Fruit fly (Drosophila melanogaster) whole organism, adult: ENCODE data around the gene EndoU.

Experiments used
- CG11617 ChIP-seq: fragments of 200-800 bp; sonication (Bioruptor generic); optimal IDR thresholded peaks from 2 replicates; lab custom pipeline; 2017; ENCODE audit warnings: mild to moderate bottlenecking, missing biosample characterization, missing genetic modification reagents, missing genetic modification characterization
- CG12768 ChIP-seq: fragments of 200-800 bp; sonication (Bioruptor generic); optimal IDR thresholded peaks from 2 replicates; lab custom pipeline; 2017; ENCODE audit warnings: missing biosample characterization, missing genetic modification characterization, mild to moderate bottlenecking, moderate library complexity, missing genetic modification reagents
- CG14711 ChIP-seq: fragments of 200-800 bp; sonication (Bioruptor generic); optimal IDR thresholded peaks from 2 replicates; lab custom pipeline; 2018; ENCODE audit warnings: missing biosample characterization, mild to moderate bottlenecking, missing genetic modification characterization, moderate library complexity
- CG1620 ChIP-seq: fragments of 200-800 bp; sonication (Bioruptor generic); optimal IDR thresholded peaks from 2 replicates; lab custom pipeline; 2016; ENCODE audit warnings: missing biosample characterization, missing genetic modification characterization
- CG33017 ChIP-seq: fragments of 200-800 bp; sonication (Bioruptor generic); optimal IDR thresholded peaks from 2 replicates; lab custom pipeline; 2018; ENCODE audit warnings: missing biosample characterization, mild to moderate bottlenecking, missing genetic modification characterization, moderate library complexity
- CG5204 ChIP-seq: fragments of 200-800 bp; sonication (Bioruptor generic); optimal IDR thresholded peaks from 2 replicates; lab custom pipeline; 2016; ENCODE audit warnings: missing biosample characterization, missing genetic modification characterization
- CG7045 ChIP-seq: fragments of 200-800 bp; sonication (Bioruptor generic); optimal IDR thresholded peaks from 2 replicates; lab custom pipeline; 2017; ENCODE audit warnings: missing biosample characterization, mild to moderate bottlenecking, missing genetic modification characterization
- CG7101 ChIP-seq: fragments of 200-800 bp; sonication (Bioruptor generic); optimal IDR thresholded peaks from 2 replicates; lab custom pipeline; 2018; ENCODE audit warnings: missing biosample characterization, mild to moderate bottlenecking, missing genetic modification characterization, moderate library complexity
- Clk ChIP-seq: fragments of 200-800 bp; sonication (Bioruptor generic); optimal IDR thresholded peaks from 2 replicates; lab custom pipeline; 2017; ENCODE audit warnings: missing biosample characterization, missing genetic modification characterization
- Crg-1 ChIP-seq: fragments of 200-800 bp; sonication (Bioruptor generic); optimal IDR thresholded peaks from 2 replicates; lab custom pipeline; 2016; ENCODE audit warnings: missing biosample characterization, missing genetic modification characterization
- Hr96 ChIP-seq: fragments of 200-800 bp; sonication (Bioruptor generic); optimal IDR thresholded peaks from 2 replicates; lab custom pipeline; 2016; ENCODE audit warnings: missing biosample characterization, missing genetic modification characterization
- Mnt ChIP-seq: fragments of 200-800 bp; sonication (Bioruptor generic); optimal IDR thresholded peaks from 2 replicates; lab custom pipeline; 2016; ENCODE audit warnings: missing biosample characterization, mild to moderate bottlenecking, missing genetic modification characterization
- bab1 ChIP-seq: fragments of 200-800 bp; sonication (Bioruptor generic); optimal IDR thresholded peaks from 3 replicates; lab custom pipeline; 2019; ENCODE audit warnings: missing biosample characterization, mild to moderate bottlenecking, missing genetic modification characterization, moderate library complexity
- cic ChIP-seq: fragments of 200-800 bp; sonication (Bioruptor generic); optimal IDR thresholded peaks from 2 replicates; lab custom pipeline; 2017; ENCODE audit warnings: missing biosample characterization, mild to moderate bottlenecking, missing genetic modification characterization, moderate library complexity
- cnc ChIP-seq, 2 experiments: fragments of >200 bp; optimal IDR thresholded peaks; 2 replicates each; lab custom pipeline; 2017
- kay ChIP-seq: fragments of 200-800 bp; sonication (Bioruptor generic); peaks from one replicate; lab custom pipeline; 2016; ENCODE audit warnings: missing biosample characterization, missing genetic modification characterization, borderline replicate concordance
- ovo ChIP-seq: fragments of 200-800 bp; sonication (Bioruptor generic); optimal IDR thresholded peaks from 2 replicates; lab custom pipeline; 2016; ENCODE audit warnings: missing biosample characterization, missing genetic modification characterization
- pad ChIP-seq: fragments of 200-800 bp; sonication (Bioruptor generic); optimal IDR thresholded peaks from 3 replicates; lab custom pipeline; 2017; ENCODE audit warnings: missing biosample characterization, missing genetic modification characterization, mild to moderate bottlenecking, moderate library complexity, missing genetic modification reagents
- tj ChIP-seq: fragments of 200-800 bp; sonication (Bioruptor generic); optimal IDR thresholded peaks from 3 replicates; lab custom pipeline; 2017; ENCODE audit warnings: missing biosample characterization, mild to moderate bottlenecking, missing genetic modification characterization, moderate library complexity
- toe ChIP-seq: fragments of 200-800 bp; sonication (Bioruptor generic); optimal IDR thresholded peaks from 2 replicates; lab custom pipeline; 2016; ENCODE audit warnings: missing biosample characterization, missing genetic modification characterization

EndoU gene

DNA sequence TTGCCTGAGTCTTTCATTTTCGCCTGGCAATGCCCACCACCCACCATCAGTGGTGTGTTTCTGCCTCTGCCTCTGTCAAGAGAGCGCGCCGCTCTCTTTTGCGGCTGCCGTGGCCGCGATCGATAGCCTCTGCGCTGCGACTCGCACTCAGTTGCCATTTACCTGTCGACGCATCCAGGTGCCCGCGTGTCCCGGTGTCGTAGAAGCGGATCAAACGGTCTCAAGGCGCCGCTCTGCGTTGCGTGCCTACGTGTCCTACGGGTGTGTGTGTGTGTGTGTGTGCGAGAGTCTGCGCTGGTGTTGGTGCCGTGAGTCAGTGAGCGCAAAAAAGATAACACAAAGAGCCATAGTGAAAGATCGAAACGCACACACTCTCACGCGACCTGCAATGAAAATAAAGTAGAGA lies 12.6 kb downstream of the EndoU start, which contains the start of gene Fbxl7:
Gene Fbxl7 (plus strand): TSS at position 148 of the 406 bp plus-strand sequence.
- TF ChIP-seq Mnt (GFP tag; lab: Kevin White, UChicago) (no peak), kay (GFP tag; lab: Kevin White, UChicago) (no peak), toe (GFP tag; lab: Kevin White, UChicago) (no peak), cnc (optimal IDR thresholded peaks at IDR 0.05; lab: Kevin White, UChicago) (no peak), CG11617 (GFP tag; lab: Kevin White, UChicago) (no peak), Clk (GFP tag; lab: Kevin White, UChicago) (no peak), CG14711 (tag; lab: Kevin White, UChicago) (no peak), pad (no peak), CG7045 (GFP tag; lab: Kevin White, UChicago) (no peak), CG7101 (no peak), Crg-1 (no peak), CG1620 (no peak), CG5204 (GFP tag; lab: Kevin White, UChicago) (no peak), ovo (GFP tag; lab: Kevin White, UChicago) (no peak), tj (no peak)

DNA sequence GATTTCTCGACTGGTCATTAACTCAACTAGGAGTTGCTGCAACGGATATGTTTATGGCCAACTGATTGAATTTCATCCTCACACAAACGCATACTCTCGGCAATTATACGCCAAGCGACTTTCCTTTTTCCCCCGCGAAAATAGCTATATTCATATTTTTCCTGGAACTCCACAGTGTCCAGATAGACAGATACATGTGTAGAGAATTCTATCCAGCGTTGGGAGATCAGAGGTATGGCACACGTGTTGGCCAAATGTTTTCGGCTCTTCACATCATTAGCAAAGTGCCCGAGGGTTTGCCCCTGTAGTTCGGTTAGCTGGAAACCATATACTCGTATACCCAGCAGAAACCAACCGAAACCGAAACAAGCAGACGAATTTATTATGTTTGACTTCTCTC lies 13.5 kb downstream of the EndoU start:
- TF ChIP-seq CG5204 (GFP tag; lab: Kevin White, UChicago), result no peak
- TF ChIP-seq CG7101, result no peak
- no peak for TF ChIP-seq Clk (GFP tag; lab: Kevin White, UChicago)
- TF ChIP-seq pad, result no peak
- no peak for TF ChIP-seq kay (GFP tag; lab: Kevin White, UChicago)
- TF ChIP-seq CG33017 (tag; lab: Kevin White, UChicago), result no peak
- no peak for TF ChIP-seq cic (GFP tag; lab: Kevin White, UChicago)
- no peak for TF ChIP-seq CG7045 (GFP tag; lab: Kevin White, UChicago)
- TF ChIP-seq CG12768 (GFP tag; lab: Kevin White, UChicago), result no peak
- no peak for TF ChIP-seq cnc (optimal IDR thresholded peaks at IDR 0.05; lab: Kevin White, UChicago)
- no peak for TF ChIP-seq CG1620
- TF ChIP-seq tj, result no peak
- no peak for TF ChIP-seq CG14711 (tag; lab: Kevin White, UChicago)
- TF ChIP-seq Hr96 (GFP tag; lab: Kevin White, UChicago), result no peak
- no peak for TF ChIP-seq CG11617 (GFP tag; lab: Kevin White, UChicago)
- no peak for TF ChIP-seq ovo (GFP tag; lab: Kevin White, UChicago)
- TF ChIP-seq Mnt (GFP tag; lab: Kevin White, UChicago), result no peak
- TF ChIP-seq bab1 (GFP tag; lab: Kevin White, UChicago), result no peak
- no peak for TF ChIP-seq Crg-1

dm6 chr3R:15922622-15923574 lies 14.7 kb downstream of the EndoU start:
- TF ChIP-seq Crg-1, result no peak
- no peak for TF ChIP-seq toe (GFP tag; lab: Kevin White, UChicago)
- TF ChIP-seq CG14711 (tag; lab: Kevin White, UChicago), result no peak
- TF ChIP-seq Clk (GFP tag; lab: Kevin White, UChicago), result no peak
- TF ChIP-seq CG5204 (GFP tag; lab: Kevin White, UChicago), result no peak
- TF ChIP-seq CG33017 (tag; lab: Kevin White, UChicago), result no peak
- no peak for TF ChIP-seq cnc (optimal IDR thresholded peaks at IDR 0.05; lab: Kevin White, UChicago)
- TF ChIP-seq CG7101, result no peak

DNA sequence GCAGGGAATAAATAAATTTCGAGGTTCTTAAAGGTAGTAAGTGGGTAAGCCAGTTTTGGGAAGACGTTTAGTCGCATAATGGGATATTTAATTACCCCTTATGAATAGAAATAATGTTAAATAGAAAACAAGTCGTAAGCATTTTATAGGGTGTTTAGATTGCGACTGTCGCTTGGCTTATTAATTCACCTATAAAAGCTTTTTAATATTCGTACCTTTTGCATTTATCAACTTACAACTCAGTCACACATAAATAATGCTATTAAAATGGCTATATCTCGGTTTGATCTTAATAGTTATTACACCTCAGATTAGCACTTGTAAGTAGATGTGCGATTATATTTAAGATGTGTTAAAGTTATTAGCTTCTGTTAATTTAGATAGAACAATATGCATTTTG lies 17.1 kb downstream of the EndoU start, which contains the start of gene CG34276:
Gene CG34276 (plus strand): TSS at position 301 of the 400 bp plus-strand sequence.
- TF ChIP-seq kay (GFP tag; lab: Kevin White, UChicago), result no peak
- TF ChIP-seq cic (GFP tag; lab: Kevin White, UChicago), result no peak
- no peak for TF ChIP-seq bab1 (GFP tag; lab: Kevin White, UChicago)
- TF ChIP-seq Clk (GFP tag; lab: Kevin White, UChicago), result no peak
- TF ChIP-seq CG12768 (GFP tag; lab: Kevin White, UChicago), result no peak
- TF ChIP-seq CG7045 (GFP tag; lab: Kevin White, UChicago), result no peak
- TF ChIP-seq ovo (GFP tag; lab: Kevin White, UChicago), result no peak
- TF ChIP-seq Crg-1, result no peak
- TF ChIP-seq tj, result no peak
- TF ChIP-seq toe (GFP tag; lab: Kevin White, UChicago), result no peak
- no peak for TF ChIP-seq CG7101
- TF ChIP-seq CG1620, result no peak
- TF ChIP-seq CG11617 (GFP tag; lab: Kevin White, UChicago), result no peak
- no peak for TF ChIP-seq Hr96 (GFP tag; lab: Kevin White, UChicago)
- no peak for TF ChIP-seq CG14711 (tag; lab: Kevin White, UChicago)
- no peak for TF ChIP-seq CG5204 (GFP tag; lab: Kevin White, UChicago)

dm6 chr3R:15925939-15926338 lies 17.7 kb downstream of the EndoU start:
- TF ChIP-seq CG7101, result no peak
- TF ChIP-seq CG14711 (tag; lab: Kevin White, UChicago), result no peak
- TF ChIP-seq kay (GFP tag; lab: Kevin White, UChicago), result no peak
- no peak for TF ChIP-seq Clk (GFP tag; lab: Kevin White, UChicago)
- no peak for TF ChIP-seq cic (GFP tag; lab: Kevin White, UChicago)
- TF ChIP-seq bab1 (GFP tag; lab: Kevin White, UChicago), result no peak
- TF ChIP-seq ovo (GFP tag; lab: Kevin White, UChicago), result no peak
- no peak for TF ChIP-seq CG7045 (GFP tag; lab: Kevin White, UChicago)
- TF ChIP-seq Crg-1, result no peak
- TF ChIP-seq CG5204 (GFP tag; lab: Kevin White, UChicago), result no peak
